Worm (Caenorhabditis elegans) whole organism, late embryonic: ENCODE measurements around the gene R03D7.2.

ENCODE experiments used
- F13H6.1 ChIP-seq: sonication (generic microtip); optimal IDR thresholded peaks from 2 replicates; lab custom pipeline; 2016; ENCODE audit warnings: missing genetic modification characterization, missing compliant biosample characterization
- K09A11.1 ChIP-seq: sonication (generic microtip); optimal IDR thresholded peaks from 2 replicates; lab custom pipeline; 2017; ENCODE audit warnings: antibody characterized with exemption, mild to moderate bottlenecking, missing genetic modification characterization, missing compliant biosample characterization; ENCODE audit not compliant: insufficient read depth
- Y22D7AL.16 ChIP-seq: sonication (generic microtip); optimal IDR thresholded peaks from 2 replicates; lab custom pipeline; 2016; ENCODE audit warnings: missing genetic modification characterization, missing compliant biosample characterization
- ceh-19 ChIP-seq: fragments of 200-800 bp; sonication (Bioruptor generic); optimal IDR thresholded peaks from 2 replicates; lab custom pipeline; 2018; ENCODE audit warnings: mild to moderate bottlenecking, missing genetic modification characterization, missing compliant biosample characterization
- ceh-30 ChIP-seq: fragments of 150-350 bp; optimal IDR thresholded peaks from 2 replicates; lab custom pipeline; 2014; ENCODE audit warnings: missing biosample characterization, missing genetic modification characterization
- ceh-31 ChIP-seq: sonication (generic microtip); optimal IDR thresholded peaks from 2 replicates; lab custom pipeline; 2016; ENCODE audit warnings: missing genetic modification characterization, missing compliant biosample characterization
- ceh-9 ChIP-seq: sonication (generic microtip); optimal IDR thresholded peaks from 2 replicates; lab custom pipeline; 2016; ENCODE audit warnings: mild to moderate bottlenecking, missing genetic modification characterization, inconsistent platforms, missing compliant biosample characterization
- elt-2 ChIP-seq: sonication (generic microtip); optimal IDR thresholded peaks from 2 replicates; lab custom pipeline; 2016; ENCODE audit warnings: missing genetic modification reagents, missing genetic modification characterization, missing compliant biosample characterization
- ets-4 ChIP-seq: sonication (generic microtip); optimal IDR thresholded peaks from 2 replicates; lab custom pipeline; 2016; ENCODE audit warnings: missing genetic modification characterization, missing compliant biosample characterization
- gmeb-2 ChIP-seq: sonication (generic microtip); optimal IDR thresholded peaks from 2 replicates; lab custom pipeline; 2016; ENCODE audit warnings: missing genetic modification characterization, inconsistent platforms, missing compliant biosample characterization
- hlh-30 ChIP-seq: sonication (generic microtip); optimal IDR thresholded peaks from 2 replicates; lab custom pipeline; 2017; ENCODE audit warnings: antibody characterized with exemption, missing genetic modification characterization, missing compliant biosample characterization; ENCODE audit not compliant: insufficient read depth
- lim-6 ChIP-seq: sonication (generic microtip); optimal IDR thresholded peaks from 2 replicates; lab custom pipeline; 2016; ENCODE audit warnings: missing genetic modification characterization, missing compliant biosample characterization
- madf-2 ChIP-seq: sonication (generic microtip); optimal IDR thresholded peaks from 2 replicates; lab custom pipeline; 2017; ENCODE audit warnings: missing genetic modification characterization, missing compliant biosample characterization
- mec-3 ChIP-seq: sonication (generic microtip); optimal IDR thresholded peaks from 2 replicates; lab custom pipeline; 2016; ENCODE audit warnings: borderline replicate concordance, missing genetic modification characterization, missing compliant biosample characterization
- nhr-11 ChIP-seq: fragments of 150-350 bp; optimal IDR thresholded peaks from 2 replicates; lab custom pipeline; 2014; ENCODE audit warnings: missing biosample characterization, missing genetic modification characterization
- npax-4 ChIP-seq: sonication (generic microtip); optimal IDR thresholded peaks from 2 replicates; lab custom pipeline; 2016; ENCODE audit warnings: missing genetic modification characterization, missing compliant biosample characterization
- odd-2 ChIP-seq: sonication (generic microtip); optimal IDR thresholded peaks from 2 replicates; lab custom pipeline; 2017; ENCODE audit warnings: antibody characterized with exemption, mild to moderate bottlenecking, missing genetic modification characterization, missing compliant biosample characterization
- pat-9 ChIP-seq: fragments of 200-800 bp; sonication (Bioruptor generic); optimal IDR thresholded peaks from 2 replicates; lab custom pipeline; 2018; ENCODE audit warnings: mild to moderate bottlenecking, missing genetic modification characterization, moderate library complexity, missing compliant biosample characterization
- pha-4 ChIP-seq: fragments of 150-350 bp; optimal IDR thresholded peaks from 2 replicates; lab custom pipeline; 2018; ENCODE audit warnings: missing biosample characterization, missing genetic modification reagents, missing genetic modification characterization
- pqm-1 ChIP-seq: sonication (generic microtip); optimal IDR thresholded peaks from 2 replicates; lab custom pipeline; 2016; ENCODE audit warnings: missing genetic modification characterization, missing compliant biosample characterization
- pros-1 ChIP-seq: fragments of 150-350 bp; optimal IDR thresholded peaks from 2 replicates; lab custom pipeline; 2014; ENCODE audit warnings: missing biosample characterization, missing genetic modification reagents, missing genetic modification characterization
- rnt-1 ChIP-seq: sonication (generic microtip); optimal IDR thresholded peaks from 2 replicates; lab custom pipeline; 2016; ENCODE audit warnings: missing genetic modification characterization, missing compliant biosample characterization
- sox-2 ChIP-seq: fragments of 200-800 bp; sonication (Bioruptor generic); IDR thresholded peaks from 2 replicates; pipeline ENCODE4 v1.3.6; 2022; ENCODE audit warnings: missing genetic modification reagents, missing genetic modification characterization, missing compliant biosample characterization
- tbx-7 ChIP-seq: sonication (generic microtip); optimal IDR thresholded peaks from 2 replicates; lab custom pipeline; 2016; ENCODE audit warnings: missing genotype, missing genetic modification characterization, missing compliant biosample characterization
- unc-3 ChIP-seq, 2 experiments: fragments of 200-800 bp in 1 of 2; sonication (Bioruptor generic) in 1 of 2; sonication (generic microtip) in 1 of 2; conservative IDR thresholded peaks in 1 of 2; optimal IDR thresholded peaks in 1 of 2; 2 replicates each; pipeline versions ENCODE4 v1.3.6 to Lab custom; 2016 to 2022; ENCODE audit warnings: missing compliant biosample characterization in 2 of 2, missing genetic modification characterization in 2 of 2, missing genetic modification reagents in 1 of 2
- unc-55 ChIP-seq: sonication (generic microtip); optimal IDR thresholded peaks from 2 replicates; lab custom pipeline; 2017; ENCODE audit warnings: missing biosample characterization, missing genetic modification reagents, missing genetic modification characterization
- unc-86 ChIP-seq: sonication (generic microtip); optimal IDR thresholded peaks from 2 replicates; lab custom pipeline; 2016; ENCODE audit warnings: missing genetic modification characterization, missing compliant biosample characterization
- zip-5 ChIP-seq: sonication (generic microtip); optimal IDR thresholded peaks from 2 replicates; lab custom pipeline; 2016; ENCODE audit warnings: missing genetic modification characterization, missing compliant biosample characterization
- ztf-16 ChIP-seq: sonication (generic microtip); optimal IDR thresholded peaks from 2 replicates; lab custom pipeline; 2017; ENCODE audit warnings: missing genetic modification characterization, missing compliant biosample characterization

R03D7.2 gene

DNA sequence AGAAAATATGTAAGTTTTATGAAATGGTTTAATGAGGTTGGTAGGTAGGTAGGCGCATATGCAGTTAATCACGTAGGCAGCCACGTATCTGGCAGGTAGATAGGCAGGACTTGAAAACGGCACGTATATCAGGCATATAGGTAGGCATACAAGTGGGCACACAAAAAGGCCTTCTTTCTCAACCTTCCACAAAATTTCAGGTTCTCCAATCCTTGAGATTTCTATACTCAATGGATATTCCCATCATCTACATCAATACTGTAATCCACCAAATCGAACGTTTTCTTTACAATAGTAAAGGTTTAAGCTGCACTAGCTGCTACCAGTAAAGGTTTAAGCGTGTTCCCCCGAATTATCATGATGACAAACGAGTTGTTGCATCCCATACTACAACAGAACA, 2.7 kb downstream of the R03D7.2 start:
- TF ChIP-seq Y22D7AL.16 (tag; lab: Kevin White, UChicago) = no peak

- TF ChIP-seq pat-9 (no peak), nhr-11 (no peak), ceh-9 (tag; lab: Kevin White, UChicago) (no peak), F13H6.1 (tag; lab: Kevin White, UChicago) (no peak), pha-4 (tag; lab: Kevin White, UChicago) (no peak), odd-2 (tag; lab: Kevin White, UChicago) (no peak), ceh-19 (no peak), gmeb-2 (tag; lab: Kevin White, UChicago) (no peak), lim-6 (no peak), rnt-1 (no peak), pros-1 (tag; lab: Kevin White, UChicago) (no peak), zip-5 (tag; lab: Kevin White, UChicago) (no peak), ceh-30 (tag; lab: Kevin White, UChicago) (no peak)
Observed at ce11 chrII:10930678-10931650, 4.0 kb downstream of the R03D7.2 start.

- TF ChIP-seq elt-2 = peak; percentile 33
- no peak for TF ChIP-seq ceh-19
- peak; percentile 18 for TF ChIP-seq ceh-31
Observed at ce11 chrII:10925804-10926570, 9.0 kb downstream of the R03D7.2 start, which contains the start of gene metr-1. TSS of gene metr-1 (plus strand) at chrII:10926561.

ce11 chrII:10924669-10925068, 10.3 kb downstream of the R03D7.2 start:
- TF ChIP-seq F13H6.1 (tag; lab: Kevin White, UChicago) (no peak), mec-3 (no peak), elt-2 (peak; percentile 84)

ce11 chrII:10923948-10924347, 11.0 kb downstream of the R03D7.2 start, which contains the start of gene Y19D2B.2:
TSS of gene Y19D2B.2 (plus strand) at chrII:10924248.
- TF ChIP-seq ceh-9 (tag; lab: Kevin White, UChicago) (no peak), tbx-7 (tag; lab: Kevin White, UChicago) (no peak), npax-4 (tag; lab: Kevin White, UChicago) (no peak), K09A11.1 (tag; lab: Kevin White, UChicago) (no peak), sox-2 (GFP tag; lab: Robert Waterston, UW) (no peak), rnt-1 (no peak), ceh-31 (no peak), unc-3 (GFP tag; conservative IDR thresholded peaks at IDR 0.05; lab: Robert Waterston, UW) (no peak), unc-3 (tag; optimal IDR thresholded peaks at IDR 0.05; lab: Kevin White, UChicago) (no peak), unc-55 (no peak), pqm-1 (no peak), pha-4 (tag; lab: Kevin White, UChicago) (no peak), unc-86 (tag; lab: Kevin White, UChicago) (no peak), ztf-16 (no peak), hlh-30 (tag; lab: Kevin White, UChicago) (no peak), madf-2 (tag; lab: Kevin White, UChicago) (no peak), ets-4 (tag; lab: Kevin White, UChicago) (no peak), elt-2 (no peak), pros-1 (tag; lab: Kevin White, UChicago) (no peak)
